Worm (Caenorhabditis elegans): ENCODE data around the gene ZK1248.17.

- TF ChIP-seq ama-1 (optimal IDR thresholded peaks at IDR 0.05) (no peak), ama-1 (GFP tag; optimal IDR thresholded peaks at IDR 0.05) (no peak), ceh-79 (tag; optimal IDR thresholded peaks at IDR 0.05) (no peak), lin-54 (GFP tag; optimal IDR thresholded peaks at IDR 0.05) (peak; percentile 15), unc-130 (GFP tag; optimal IDR thresholded peaks at IDR 0.05) (peak; percentile 9), lin-40 (tag; optimal IDR thresholded peaks at IDR 0.05) (no peak), ccch-3 (GFP tag; optimal IDR thresholded peaks at IDR 0.05) (no peak), sea-2 (GFP tag; IDR thresholded peaks at IDR 0.05) (no peak), aptf-2 (GFP tag; conservative IDR thresholded peaks at IDR 0.05) (0 out of 2 replicates have a peak, but pooled peaks have one; percentile 26), hlh-26 (GFP tag; conservative IDR thresholded peaks at IDR 0.05) (no peak), C17E4.6 (GFP tag; IDR thresholded peaks at IDR 0.05) (no peak), nhr-90 (tag; optimal IDR thresholded peaks at IDR 0.05) (no peak), efl-1 (GFP tag; optimal IDR thresholded peaks at IDR 0.05) (no peak)
Observed at ce11 chrII:5819655-5820054, 25.7 kb downstream of the ZK1248.17 start.
